Fruit fly (Drosophila melanogaster) whole organism, wandering third instar larva: Measurements from ENCODE around the gene DCP2.

Experiments used
- Abd-B ChIP-seq: fragments of >200 bp; optimal IDR thresholded peaks from 2 replicates; lab custom pipeline; 2017; ENCODE audit warnings: missing biosample characterization, missing genetic modification characterization
- CG32264 ChIP-seq: fragments of 200-800 bp; sonication (Bioruptor generic); optimal IDR thresholded peaks from 2 replicates; lab custom pipeline; 2016; ENCODE audit warnings: missing biosample characterization, missing genetic modification characterization
- CG9705 ChIP-seq: fragments of 200-800 bp; sonication (Bioruptor generic); optimal IDR thresholded peaks from 2 replicates; lab custom pipeline; 2018; ENCODE audit warnings: missing biosample characterization, mild to moderate bottlenecking, missing genetic modification characterization
- CrebA ChIP-seq: fragments of 200-800 bp; sonication (Bioruptor generic); optimal IDR thresholded peaks from 2 replicates; lab custom pipeline; 2016; ENCODE audit warnings: missing biosample characterization, mild to moderate bottlenecking, missing genetic modification characterization, borderline replicate concordance
- Dfd ChIP-seq: fragments of >200 bp; optimal IDR thresholded peaks from 2 replicates; lab custom pipeline; 2017; ENCODE audit warnings: missing biosample characterization, missing genetic modification characterization
- Dif ChIP-seq: fragments of 200-275, 200-300 bp; sonication (Bioruptor generic); optimal IDR thresholded peaks from 2 replicates; lab custom pipeline; 2018; ENCODE audit warnings: missing biosample characterization, missing genetic modification characterization; ENCODE audit not compliant: partially characterized antibody
- GATAd ChIP-seq: sonication (Bioruptor generic); optimal IDR thresholded peaks from 2 replicates; lab custom pipeline; 2016; ENCODE audit warnings: missing biosample characterization, missing genetic modification characterization
- HLH106 ChIP-seq: fragments of 200-800 bp; optimal IDR thresholded peaks from 3 replicates; lab custom pipeline; 2019; ENCODE audit warnings: missing biosample characterization, mild to moderate bottlenecking, missing genetic modification characterization, moderate library complexity
- Hnf4 ChIP-seq: fragments of 200-800 bp; sonication (Bioruptor generic); optimal IDR thresholded peaks from 2 replicates; lab custom pipeline; 2016; ENCODE audit warnings: missing biosample characterization, mild to moderate bottlenecking, missing genetic modification characterization
- Hr78 ChIP-seq: fragments of >200 bp; optimal IDR thresholded peaks from 2 replicates; lab custom pipeline; 2017; ENCODE audit warnings: missing biosample characterization, missing genetic modification characterization
- Hr83 ChIP-seq: fragments of 200-300 bp; sonication (Bioruptor generic); optimal IDR thresholded peaks from 2 replicates; lab custom pipeline; 2016; ENCODE audit warnings: missing biosample characterization, mild to moderate bottlenecking, missing genetic modification characterization, moderate library complexity; ENCODE audit not compliant: poor library complexity, severe bottlenecking
- Jra ChIP-seq: sonication (Bioruptor generic); optimal IDR thresholded peaks from 2 replicates; lab custom pipeline; 2016; ENCODE audit warnings: missing biosample characterization, missing genetic modification characterization
- Mio ChIP-seq: sonication (Bioruptor generic); optimal IDR thresholded peaks from 2 replicates; lab custom pipeline; 2016; ENCODE audit warnings: missing biosample characterization, missing genetic modification characterization
- N ChIP-seq: fragments of >200 bp; optimal IDR thresholded peaks from 2 replicates; lab custom pipeline; 2018; ENCODE audit warnings: missing biosample characterization, missing external identifiers, missing genetic modification characterization
- OdsH ChIP-seq: fragments of 200-800 bp; sonication (Bioruptor generic); optimal IDR thresholded peaks from 2 replicates; lab custom pipeline; 2016; ENCODE audit warnings: missing biosample characterization, mild to moderate bottlenecking, missing genetic modification characterization
- Rel ChIP-seq, 2 experiments: fragments of 200-800 bp; sonication (Bioruptor generic) in 1 of 2; optimal IDR thresholded peaks; 2 replicates in 1 of 2; 3 replicates in 1 of 2; lab custom pipeline; 2016 to 2019; ENCODE audit warnings: mild to moderate bottlenecking in 2 of 2, missing biosample characterization in 2 of 2, missing genetic modification characterization in 2 of 2, moderate library complexity in 1 of 2
- Sp1 ChIP-seq: fragments of 200-800 bp; sonication (Bioruptor generic); optimal IDR thresholded peaks from 3 replicates; lab custom pipeline; 2019; ENCODE audit warnings: missing biosample characterization, mild to moderate bottlenecking, missing genetic modification characterization, moderate library complexity
- Vsx2 ChIP-seq: fragments of 200-300, 225-300 bp; sonication (Bioruptor generic); optimal IDR thresholded peaks from 2 replicates; lab custom pipeline; 2018; ENCODE audit warnings: missing biosample characterization, missing genetic modification characterization; ENCODE audit not compliant: partially characterized antibody
- br ChIP-seq: fragments of 200-800 bp; sonication (Bioruptor generic); optimal IDR thresholded peaks from 2 replicates; lab custom pipeline; 2016; ENCODE audit warnings: missing biosample characterization, missing genetic modification characterization
- brk ChIP-seq: fragments of 200-800 bp; sonication (Bioruptor generic); optimal IDR thresholded peaks from 2 replicates; lab custom pipeline; 2016; ENCODE audit warnings: missing biosample characterization, mild to moderate bottlenecking, missing genetic modification characterization
- dl ChIP-seq, 2 experiments: fragments of 175-275, 200-275 bp in 1 of 2; fragments of 200-275 bp in 1 of 2; sonication (Bioruptor generic); optimal IDR thresholded peaks; lab custom pipeline; 2018; ENCODE audit warnings: mild to moderate bottlenecking in 2 of 2, missing biosample characterization in 2 of 2, missing genetic modification characterization in 2 of 2, moderate library complexity in 2 of 2; ENCODE audit not compliant: partially characterized antibody in 2 of 2, insufficient read depth in 1 of 2
- ey ChIP-seq: fragments of 200-800 bp; sonication (Bioruptor generic); optimal IDR thresholded peaks from 2 replicates; lab custom pipeline; 2016; ENCODE audit warnings: missing biosample characterization, missing genetic modification characterization
- foxo ChIP-seq, 2 experiments: fragments of 200-800 bp; sonication (Bioruptor generic); optimal IDR thresholded peaks; 2 replicates in 1 of 2; 3 replicates in 1 of 2; lab custom pipeline; 2016 to 2017; ENCODE audit warnings: missing biosample characterization in 2 of 2, missing genetic modification characterization in 2 of 2
- fru ChIP-seq: fragments of 200-800 bp; sonication (Bioruptor generic); optimal IDR thresholded peaks from 3 replicates; lab custom pipeline; 2016; ENCODE audit warnings: missing biosample characterization, mild to moderate bottlenecking, missing genetic modification characterization
- h ChIP-seq: fragments of 200-800 bp; sonication (Bioruptor generic); optimal IDR thresholded peaks from 3 replicates; lab custom pipeline; 2016; ENCODE audit warnings: missing biosample characterization, mild to moderate bottlenecking, missing genetic modification characterization
- lola ChIP-seq: fragments of >200 bp; optimal IDR thresholded peaks from 2 replicates; lab custom pipeline; 2017; ENCODE audit warnings: missing biosample characterization, missing genetic modification characterization
- pan ChIP-seq: fragments of >200 bp; optimal IDR thresholded peaks from 2 replicates; lab custom pipeline; 2017
- psq ChIP-seq: fragments of 200-800 bp; sonication (Bioruptor generic); optimal IDR thresholded peaks from 3 replicates; lab custom pipeline; 2017; ENCODE audit warnings: missing biosample characterization, mild to moderate bottlenecking, missing genetic modification characterization, moderate library complexity
- rgr ChIP-seq: fragments of 200-800 bp; sonication (Bioruptor generic); optimal IDR thresholded peaks from 3 replicates; lab custom pipeline; 2016; ENCODE audit warnings: missing biosample characterization, mild to moderate bottlenecking, missing genetic modification characterization
- sage ChIP-seq: fragments of 200-800 bp; sonication (Bioruptor generic); optimal IDR thresholded peaks from 2 replicates; lab custom pipeline; 2016; ENCODE audit warnings: missing biosample characterization, mild to moderate bottlenecking, missing genetic modification characterization
- sv ChIP-seq: fragments of 200-800 bp; sonication (Bioruptor generic); optimal IDR thresholded peaks from 3 replicates; lab custom pipeline; 2016; ENCODE audit warnings: missing biosample characterization, missing genetic modification characterization
- tai ChIP-seq: sonication (Bioruptor generic); optimal IDR thresholded peaks from 2 replicates; lab custom pipeline; 2016; ENCODE audit warnings: missing biosample characterization, missing genetic modification characterization
- usp ChIP-seq: fragments of >200 bp; optimal IDR thresholded peaks from 2 replicates; lab custom pipeline; 2017; ENCODE audit warnings: missing biosample characterization, missing genetic modification characterization
- woc ChIP-seq: sonication (Bioruptor generic); optimal IDR thresholded peaks from 2 replicates; lab custom pipeline; 2016; ENCODE audit warnings: missing biosample characterization, mild to moderate bottlenecking, missing genetic modification characterization

The DCP2 gene

DNA sequence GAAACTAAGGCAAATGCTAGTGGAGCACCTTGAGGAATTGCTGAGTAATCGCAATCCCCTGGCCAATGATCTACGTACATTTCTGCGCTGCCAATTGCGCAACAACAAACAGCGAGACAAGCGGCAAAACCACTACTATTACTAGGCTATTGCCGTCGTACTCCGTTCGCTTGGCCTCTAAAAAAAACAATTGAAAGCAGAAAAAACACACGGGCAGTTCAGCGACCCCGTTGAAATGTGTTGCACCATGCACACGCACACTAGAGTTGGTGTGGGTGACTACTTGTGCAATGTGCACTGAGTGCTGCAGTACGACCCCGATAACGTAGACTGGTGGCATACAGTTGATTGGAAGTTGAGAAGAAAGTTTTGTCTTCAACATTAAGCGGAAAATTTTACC is 1.7 kb downstream of the DCP2 start:
- TF ChIP-seq usp (GFP tag; lab: Kevin White, UChicago) (no peak), Rel (GFP tag; optimal IDR thresholded peaks at IDR 0.05; lab: Kevin White, UChicago) (no peak), Rel (tag; optimal IDR thresholded peaks at IDR 0.05; lab: Kevin White, UChicago) (peak; percentile 13), rgr (GFP tag; lab: Kevin White, UChicago) (no peak), br (GFP tag; lab: Kevin White, UChicago) (no peak), Dfd (GFP tag; lab: Kevin White, UChicago) (no peak), Sp1 (no peak)

DNA sequence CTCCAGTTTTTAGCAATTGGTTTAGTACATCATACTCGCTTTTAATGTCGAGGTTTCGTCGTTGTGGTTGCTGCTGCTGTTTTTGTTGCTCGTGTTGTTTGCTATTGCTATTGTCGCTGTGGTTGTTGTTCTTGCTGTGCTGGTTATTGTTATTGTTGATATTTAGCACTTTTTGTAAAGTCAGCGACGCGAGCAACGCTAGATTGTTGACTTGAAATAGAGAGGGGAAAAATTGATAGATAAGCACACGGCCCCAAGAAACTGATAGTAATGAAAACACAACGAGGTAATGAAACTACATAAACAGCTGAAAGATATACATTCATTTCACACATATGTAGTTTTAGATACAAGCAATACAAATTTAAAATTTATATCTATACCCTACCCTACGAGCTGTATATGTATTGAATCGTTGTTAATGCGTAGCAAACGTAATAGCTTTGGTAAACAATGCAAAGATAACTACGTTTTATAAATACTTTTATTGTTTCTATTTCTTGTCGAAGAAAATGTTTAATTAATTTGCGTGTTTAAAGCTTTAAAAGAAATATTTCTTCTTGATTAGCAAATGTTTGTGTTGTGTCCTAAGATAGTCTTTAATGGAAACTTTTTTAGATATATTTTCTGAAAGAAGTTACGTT is 2.3 kb downstream of the DCP2 start:
- TF ChIP-seq GATAd (GFP tag; lab: Kevin White, UChicago): no peak
- TF ChIP-seq Mio (GFP tag; lab: Kevin White, UChicago): no peak
- no peak for TF ChIP-seq pan (lab: Kevin White, UChicago)
- no peak for TF ChIP-seq Hr83 (GFP tag; lab: Kevin White, UChicago)

DNA sequence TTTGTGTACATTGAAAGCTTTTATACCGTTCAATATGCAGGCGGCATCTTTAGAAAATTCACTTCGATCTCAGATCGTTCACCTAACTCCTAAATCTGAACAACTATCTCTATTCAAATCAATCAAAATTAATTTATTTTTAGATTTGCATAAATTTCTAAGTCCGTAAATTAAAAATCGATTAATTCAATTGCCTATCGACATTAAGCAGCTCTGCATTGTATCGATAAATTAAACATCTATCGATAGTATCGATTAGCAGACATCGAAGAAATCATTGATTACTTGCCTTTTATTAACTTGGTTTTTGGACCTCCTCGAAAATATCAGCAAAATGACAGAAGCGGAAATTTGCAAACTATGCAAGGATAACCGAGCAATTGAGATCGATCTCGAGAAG is 9.5 kb downstream of the DCP2 start, which contains the start of gene CkIIalpha-i1:
Gene CkIIalpha-i1 (plus strand): TSS at position 266 of the 400 bp plus-strand sequence.
- no peak for TF ChIP-seq Dfd (GFP tag; lab: Kevin White, UChicago)
- no peak for TF ChIP-seq Dif (GFP tag; lab: Kevin White, UChicago)

dm6 chr3L:15816143-15816487 is 10.1 kb downstream of the DCP2 start, which contains the start of gene fwe:
Gene fwe (minus strand): TSS chr3L:15816410.
- TF ChIP-seq woc (GFP tag; lab: Kevin White, UChicago): no peak
- TF ChIP-seq brk (GFP tag; lab: Kevin White, UChicago): no peak
- no peak for TF ChIP-seq tai
- TF ChIP-seq lola (GFP tag; lab: Kevin White, UChicago): no peak
- no peak for TF ChIP-seq CrebA (GFP tag; lab: Kevin White, UChicago)
- TF ChIP-seq Sp1: no peak
- no peak for TF ChIP-seq Jra (GFP tag; lab: Kevin White, UChicago)
- no peak for TF ChIP-seq psq (GFP tag; lab: Kevin White, UChicago)
- no peak for TF ChIP-seq CG9705 (GFP tag; lab: Kevin White, UChicago)

- TF ChIP-seq h (GFP tag; lab: Kevin White, UChicago) (peak; percentile 89), rgr (GFP tag; lab: Kevin White, UChicago) (peak; percentile 90), woc (GFP tag; lab: Kevin White, UChicago) (peak; percentile 69), Vsx2 (GFP tag; lab: Kevin White, UChicago) (no peak), sv (peak; percentile 23), dl (GFP tag; optimal IDR thresholded peaks at IDR 0.05; lab: Kevin White, UChicago; ENCODE audit: insufficient read depth in 1 of 2, partially characterized antibody in 2 of 2) (peak in 1 of 2 experiments; percentile 75), CG9705 (GFP tag; lab: Kevin White, UChicago) (peak; percentile 17), psq (GFP tag; lab: Kevin White, UChicago) (peak; percentile 95), Mio (GFP tag; lab: Kevin White, UChicago) (no peak), Rel (GFP tag; optimal IDR thresholded peaks at IDR 0.05; lab: Kevin White, UChicago) (no peak), Rel (tag; optimal IDR thresholded peaks at IDR 0.05; lab: Kevin White, UChicago) (no peak), Sp1 (peak; percentile 83), br (GFP tag; lab: Kevin White, UChicago) (peak; percentile 74), foxo (GFP tag; optimal IDR thresholded peaks at IDR 0.05; lab: Kevin White, UChicago) (peak in 1 of 2 experiments; percentile 93), CrebA (GFP tag; lab: Kevin White, UChicago) (no peak), N (GFP tag; lab: Kevin White, UChicago) (peak; percentile 6), Abd-B (no peak), Hr78 (no peak), tai (peak; percentile 69), Jra (GFP tag; lab: Kevin White, UChicago) (peak; percentile 2), GATAd (GFP tag; lab: Kevin White, UChicago) (peak; percentile 64), Dfd (GFP tag; lab: Kevin White, UChicago) (peak; percentile 76), Dif (GFP tag; lab: Kevin White, UChicago) (peak; percentile 69), HLH106 (tag; lab: Kevin White, UChicago) (peak; percentile 73), Hnf4 (GFP tag; lab: Kevin White, UChicago) (peak; percentile 79), sage (GFP tag; lab: Kevin White, UChicago) (peak; percentile 39), OdsH (GFP tag; lab: Kevin White, UChicago) (peak; percentile 90), fru (GFP tag; lab: Kevin White, UChicago) (peak; percentile 90), Hr83 (GFP tag; lab: Kevin White, UChicago) (no peak), CG32264 (peak; percentile 45), usp (GFP tag; lab: Kevin White, UChicago) (no peak), brk (GFP tag; lab: Kevin White, UChicago) (peak; percentile 89), ey (GFP tag; lab: Kevin White, UChicago) (peak; percentile 86), lola (GFP tag; lab: Kevin White, UChicago) (no peak)
These were observed 10.7 kb downstream of the DCP2 start for dm6 chr3L:15815353-15816142.
